Worm (Caenorhabditis elegans) whole organism, L1 larva: ENCODE measurements around the gene F38B7.17.

Experiments
- C16A3.4 ChIP-seq: fragments of 150-350 bp; optimal IDR thresholded peaks from 2 replicates; lab custom pipeline; 2014; ENCODE audit warnings: missing biosample characterization, missing genetic modification characterization
- C34B4.2 ChIP-seq: sonication (generic microtip); optimal IDR thresholded peaks from 2 replicates; lab custom pipeline; 2017; ENCODE audit warnings: mild to moderate bottlenecking, missing genetic modification characterization, missing compliant biosample characterization
- F16B12.6 ChIP-seq: fragments of 150-350 bp; optimal IDR thresholded peaks from 2 replicates; lab custom pipeline; 2014; ENCODE audit warnings: missing biosample characterization, missing genetic modification characterization
- Y116A8C.19 ChIP-seq: sonication (generic microtip); optimal IDR thresholded peaks from 2 replicates; lab custom pipeline; 2016; ENCODE audit warnings: missing compliant biosample characterization, missing genetic modification characterization, borderline replicate concordance
- alr-1 ChIP-seq: fragments of 200-800 bp; sonication (Bioruptor generic); optimal IDR thresholded peaks from 2 replicates; lab custom pipeline; 2018; ENCODE audit warnings: borderline replicate concordance, mild to moderate bottlenecking, missing genetic modification characterization, missing compliant biosample characterization
- ama-1 ChIP-seq: fragments of 150-350 bp; optimal IDR thresholded peaks from 2 replicates; lab custom pipeline; 2014
- blmp-1 ChIP-seq: fragments of 150-350 bp; optimal IDR thresholded peaks from 2 replicates; lab custom pipeline; 2014; ENCODE audit warnings: missing biosample characterization, missing genetic modification characterization
- ceh-8 ChIP-seq: fragments of 200-800 bp; sonication (Bioruptor generic); optimal IDR thresholded peaks from 2 replicates; lab custom pipeline; 2018; ENCODE audit warnings: mild to moderate bottlenecking, missing genetic modification characterization, moderate library complexity, missing compliant biosample characterization
- ceh-88 ChIP-seq: fragments of 200-800 bp; sonication (Bioruptor generic); IDR thresholded peaks from 2 replicates; pipeline ENCODE4 v1.3.6; 2022; ENCODE audit warnings: missing genetic modification characterization, missing compliant biosample characterization
- ceh-90 ChIP-seq: sonication (generic microtip); optimal IDR thresholded peaks from 2 replicates; lab custom pipeline; 2016; ENCODE audit warnings: missing genetic modification characterization, missing compliant biosample characterization
- dsc-1 ChIP-seq: sonication (generic microtip); optimal IDR thresholded peaks from 2 replicates; lab custom pipeline; 2016; ENCODE audit warnings: mild to moderate bottlenecking, missing genetic modification characterization, missing compliant biosample characterization
- efl-1 ChIP-seq, 4 experiments: fragments of 150-350 bp; optimal IDR thresholded peaks in 3 of 4; peaks in 1 of 4; 1 replicate in 1 of 4; 2 replicates in 3 of 4; lab custom pipeline; 2014; ENCODE audit warnings: missing biosample characterization in 2 of 4, missing genetic modification characterization in 2 of 4, missing genetic modification reagents in 2 of 4
- egl-27 ChIP-seq, 2 experiments: fragments of 150-350 bp in 1 of 2; sonication (generic microtip); optimal IDR thresholded peaks; 3 replicates each; lab custom pipeline; 2017 to 2018; ENCODE audit warnings: missing biosample characterization in 2 of 2, missing genetic modification characterization in 2 of 2, missing genetic modification reagents in 2 of 2
- elt-2 ChIP-seq: sonication (generic microtip); optimal IDR thresholded peaks from 2 replicates; lab custom pipeline; 2016; ENCODE audit warnings: missing genetic modification characterization, mild to moderate bottlenecking, inconsistent platforms, missing compliant biosample characterization, missing genetic modification reagents
- elt-3 ChIP-seq, 6 experiments: fragments of 150-350 bp in 1 of 6; sonication (generic microtip); optimal IDR thresholded peaks; 2 replicates each; lab custom pipeline; 2017 to 2018; ENCODE audit warnings: missing biosample characterization in 6 of 6, missing genetic modification characterization in 6 of 6, inconsistent platforms in 1 of 6
- fkh-10 ChIP-seq: sonication (generic microtip); optimal IDR thresholded peaks from 2 replicates; lab custom pipeline; 2017; ENCODE audit warnings: missing biosample characterization, missing genetic modification reagents, missing genetic modification characterization
- fkh-4 ChIP-seq: sonication (generic microtip); optimal IDR thresholded peaks from 2 replicates; lab custom pipeline; 2016; ENCODE audit warnings: missing compliant biosample characterization, missing genetic modification characterization, borderline replicate concordance
- fkh-8 ChIP-seq: sonication (generic microtip); optimal IDR thresholded peaks from 2 replicates; lab custom pipeline; 2016; ENCODE audit warnings: mild to moderate bottlenecking, missing genetic modification characterization, missing compliant biosample characterization
- hlh-17 ChIP-seq: fragments of 200-800 bp; sonication (Bioruptor generic); optimal IDR thresholded peaks from 2 replicates; lab custom pipeline; 2018; ENCODE audit warnings: missing genetic modification characterization, mild to moderate bottlenecking, missing compliant biosample characterization, moderate library complexity, borderline replicate concordance
- hlh-4 ChIP-seq: sonication (generic microtip); optimal IDR thresholded peaks from 2 replicates; lab custom pipeline; 2016; ENCODE audit warnings: mild to moderate bottlenecking, missing genetic modification characterization, missing compliant biosample characterization
- hpl-2 ChIP-seq: fragments of 150-350 bp; optimal IDR thresholded peaks from 2 replicates; lab custom pipeline; 2014; ENCODE audit warnings: missing biosample characterization, missing genetic modification reagents, missing genetic modification characterization
- irx-1 ChIP-seq: sonication (generic microtip); optimal IDR thresholded peaks from 2 replicates; lab custom pipeline; 2016; ENCODE audit warnings: missing genetic modification characterization, missing compliant biosample characterization
- jun-1 ChIP-seq: fragments of 150-350 bp; optimal IDR thresholded peaks from 2 replicates; lab custom pipeline; 2014; ENCODE audit warnings: missing biosample characterization, missing genetic modification reagents, missing genetic modification characterization
- lin-14 ChIP-seq: fragments of 200-800 bp; sonication (Bioruptor generic); optimal IDR thresholded peaks from 2 replicates; lab custom pipeline; 2018; ENCODE audit warnings: mild to moderate bottlenecking, missing genetic modification characterization, moderate library complexity, missing compliant biosample characterization
- lir-3 ChIP-seq: sonication (generic microtip); optimal IDR thresholded peaks from 2 replicates; lab custom pipeline; 2016; ENCODE audit warnings: mild to moderate bottlenecking, missing genetic modification characterization, moderate library complexity, missing compliant biosample characterization; ENCODE audit not compliant: poor library complexity
- lsy-2 ChIP-seq, 2 experiments: fragments of 150-350 bp; optimal IDR thresholded peaks; 2 replicates each; lab custom pipeline; 2014; ENCODE audit warnings: missing biosample characterization in 2 of 2, missing genetic modification characterization in 2 of 2
- mab-9 ChIP-seq: fragments of 200-800 bp; sonication (Bioruptor generic); IDR thresholded peaks from 2 replicates; pipeline ENCODE4 v1.3.6; 2022; ENCODE audit warnings: missing genetic modification reagents, missing genetic modification characterization, missing compliant biosample characterization
- mef-2 ChIP-seq: fragments of 150-350 bp; optimal IDR thresholded peaks from 2 replicates; lab custom pipeline; 2014; ENCODE audit warnings: missing biosample characterization, missing genetic modification characterization
- mep-1 ChIP-seq: fragments of 150-350 bp; optimal IDR thresholded peaks from 2 replicates; lab custom pipeline; 2014; ENCODE audit warnings: missing biosample characterization, missing genetic modification characterization
- nhr-11 ChIP-seq: fragments of 150-350 bp; optimal IDR thresholded peaks from 2 replicates; lab custom pipeline; 2014; ENCODE audit warnings: missing biosample characterization, missing genetic modification characterization
- nhr-12 ChIP-seq: sonication (generic microtip); optimal IDR thresholded peaks from 2 replicates; lab custom pipeline; 2017; ENCODE audit warnings: missing biosample characterization, missing genetic modification characterization
- nhr-19 ChIP-seq: fragments of 200-800 bp; sonication (Bioruptor generic); conservative IDR thresholded peaks from 2 replicates; pipeline ENCODE4 v1.3.6; 2022; ENCODE audit warnings: missing genetic modification characterization, missing compliant biosample characterization
- nhr-20 ChIP-seq: sonication (generic microtip); optimal IDR thresholded peaks from 2 replicates; lab custom pipeline; 2016; ENCODE audit warnings: mild to moderate bottlenecking, missing genetic modification characterization, missing compliant biosample characterization
- nhr-71 ChIP-seq: sonication (generic microtip); optimal IDR thresholded peaks from 2 replicates; lab custom pipeline; 2016; ENCODE audit warnings: mild to moderate bottlenecking, missing genetic modification characterization, moderate library complexity, missing compliant biosample characterization
- nhr-77 ChIP-seq: fragments of 150-350 bp; optimal IDR thresholded peaks from 2 replicates; lab custom pipeline; 2014; ENCODE audit warnings: missing biosample characterization, missing genetic modification characterization
- nhr-84 ChIP-seq: sonication (generic microtip); optimal IDR thresholded peaks from 2 replicates; lab custom pipeline; 2017; ENCODE audit warnings: missing biosample characterization, missing genetic modification characterization
- nhr-90 ChIP-seq: sonication (generic microtip); optimal IDR thresholded peaks from 2 replicates; lab custom pipeline; 2016; ENCODE audit warnings: mild to moderate bottlenecking, missing genetic modification characterization, missing compliant biosample characterization; ENCODE audit not compliant: poor library complexity
- pag-3 ChIP-seq: sonication (generic microtip); optimal IDR thresholded peaks from 2 replicates; lab custom pipeline; 2017; ENCODE audit warnings: missing genetic modification characterization, mild to moderate bottlenecking, missing compliant biosample characterization, antibody characterized with exemption, borderline replicate concordance; ENCODE audit not compliant: insufficient read depth
- pax-3 ChIP-seq: fragments of 200-800 bp; sonication (Bioruptor generic); optimal IDR thresholded peaks from 2 replicates; lab custom pipeline; 2018; ENCODE audit warnings: mild to moderate bottlenecking, missing genetic modification characterization, moderate library complexity, missing compliant biosample characterization
- snu-23 ChIP-seq: sonication (generic microtip); optimal IDR thresholded peaks from 2 replicates; lab custom pipeline; 2016; ENCODE audit warnings: missing genetic modification characterization, missing compliant biosample characterization
- sox-4 ChIP-seq: sonication (generic microtip); optimal IDR thresholded peaks from 2 replicates; lab custom pipeline; 2016; ENCODE audit warnings: missing genetic modification characterization, missing compliant biosample characterization
- tbx-2 ChIP-seq: sonication (generic microtip); optimal IDR thresholded peaks from 2 replicates; lab custom pipeline; 2016; ENCODE audit warnings: missing genetic modification characterization, missing compliant biosample characterization
- tlp-1 ChIP-seq: fragments of 150-350 bp; optimal IDR thresholded peaks from 2 replicates; lab custom pipeline; 2014; ENCODE audit warnings: missing biosample characterization, missing genetic modification characterization
- unc-130 ChIP-seq: fragments of 150-350 bp; optimal IDR thresholded peaks from 2 replicates; lab custom pipeline; 2017; ENCODE audit warnings: missing biosample characterization, missing genetic modification characterization, inconsistent platforms
- unc-30 ChIP-seq: sonication (generic microtip); optimal IDR thresholded peaks from 2 replicates; lab custom pipeline; 2017; ENCODE audit warnings: missing biosample characterization, missing genetic modification characterization
- unc-86 ChIP-seq: sonication (generic microtip); optimal IDR thresholded peaks from 2 replicates; lab custom pipeline; 2016; ENCODE audit warnings: missing genetic modification characterization, missing compliant biosample characterization
- unc-98 ChIP-seq: fragments of 200-800 bp; sonication (Bioruptor generic); IDR thresholded peaks from 2 replicates; pipeline ENCODE4 v1.3.6; 2022; ENCODE audit warnings: missing genetic modification characterization, missing compliant biosample characterization
- zag-1 ChIP-seq: fragments of 150-350 bp; optimal IDR thresholded peaks from 2 replicates; lab custom pipeline; 2014; ENCODE audit warnings: missing biosample characterization, missing genetic modification characterization
- zip-4 ChIP-seq: fragments of 200-800 bp; sonication (Bioruptor generic); optimal IDR thresholded peaks from 2 replicates; lab custom pipeline; 2018; ENCODE audit warnings: mild to moderate bottlenecking, missing genetic modification characterization, moderate library complexity, missing compliant biosample characterization

Gene F38B7.17

DNA sequence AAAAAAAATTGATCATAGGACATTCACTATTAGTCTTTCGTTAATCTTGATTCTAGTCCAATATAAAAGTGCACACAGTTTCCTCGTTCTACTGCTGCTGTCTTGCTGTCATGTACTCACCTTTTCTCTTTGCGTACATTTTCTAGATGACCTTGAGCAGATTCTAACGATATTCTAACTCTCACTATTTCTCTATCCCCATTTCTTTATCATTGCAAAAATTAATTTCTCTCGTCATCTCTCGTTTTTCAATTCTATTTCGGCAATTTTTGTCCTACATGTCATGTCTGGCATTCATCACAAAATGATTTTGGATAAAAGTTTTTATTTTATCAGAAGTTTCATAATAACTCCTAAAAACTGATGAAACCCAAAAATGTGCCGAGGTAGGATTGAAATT, 40.0 kb downstream of the F38B7.17 start, which contains the start of gene ttll-5 (continued):
- TF ChIP-seq irx-1 (tag; lab: Kevin White, UChicago) (no peak), hpl-2 (no peak), mab-9 (no peak), ceh-8 (GFP tag; lab: Kevin White, UChicago) (no peak), nhr-11 (tag; lab: Kevin White, UChicago) (no peak), mep-1 (tag; lab: Kevin White, UChicago) (no peak), snu-23 (peak; percentile 5), hlh-17 (no peak), lsy-2 (tag; optimal IDR thresholded peaks at IDR 0.05; lab: Kevin White, UChicago) (no peak), unc-30 (tag; lab: Kevin White, UChicago) (no peak), nhr-84 (tag; lab: Kevin White, UChicago) (no peak), Y116A8C.19 (no peak), nhr-77 (tag; lab: Kevin White, UChicago) (no peak), ceh-88 (GFP tag; lab: Robert Waterston, UW) (no peak), hlh-4 (tag; lab: Kevin White, UChicago) (no peak), unc-86 (tag; lab: Kevin White, UChicago) (no peak), egl-27 (tag; optimal IDR thresholded peaks at IDR 0.05; lab: Kevin White, UChicago) (no peak), F16B12.6 (tag; lab: Kevin White, UChicago) (no peak), unc-130 (tag; lab: Kevin White, UChicago) (no peak), sox-4 (tag; lab: Kevin White, UChicago) (no peak), fkh-10 (GFP tag; lab: Kevin White, UChicago) (no peak), unc-98 (GFP tag; lab: Robert Waterston, UW) (no peak), pax-3 (tag; lab: Kevin White, UChicago) (no peak), nhr-90 (tag; lab: Kevin White, UChicago) (no peak), nhr-19 (GFP tag; lab: Robert Waterston, UW) (no peak), efl-1 (optimal IDR thresholded peaks at IDR 0.05; lab: Kevin White, UChicago) (no peak), efl-1 (GFP tag; optimal IDR thresholded peaks at IDR 0.05 in 1 of 2; lab: Kevin White, UChicago) (peak in 1 of 2 experiments; percentile 70), nhr-12 (tag; lab: Kevin White, UChicago) (no peak), zag-1 (tag; lab: Kevin White, UChicago) (no peak), blmp-1 (peak; percentile 62)

DNA sequence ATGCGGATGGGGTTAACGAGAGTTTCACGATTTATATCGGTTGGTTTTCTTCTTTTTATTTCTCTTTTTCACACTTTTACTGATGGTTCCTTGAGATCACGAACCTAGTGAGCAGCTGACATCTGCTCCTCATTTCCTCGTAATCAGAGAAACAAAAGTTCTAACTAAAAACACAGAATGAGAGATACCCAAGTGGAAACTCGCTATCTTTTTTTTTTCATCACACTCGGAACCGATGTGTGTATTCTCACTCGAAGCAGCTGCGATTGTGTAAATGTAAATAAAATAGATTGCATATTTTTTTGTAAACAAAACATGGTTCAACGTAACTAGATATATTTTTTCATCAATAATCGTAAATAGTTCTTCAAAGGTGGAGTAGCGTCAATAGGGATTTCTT, 42.4 kb downstream of the F38B7.17 start:
- TF ChIP-seq zip-4 (GFP tag; lab: Kevin White, UChicago) (no peak), ama-1 (lab: Kevin White, UChicago) (no peak), lir-3 (tag; lab: Kevin White, UChicago) (no peak), lsy-2 (tag; optimal IDR thresholded peaks at IDR 0.05; lab: Kevin White, UChicago) (peak; percentile 30 to 56), pag-3 (no peak), nhr-71 (tag; lab: Kevin White, UChicago) (peak; percentile 72), fkh-8 (tag; lab: Kevin White, UChicago) (no peak), elt-3 (tag; optimal IDR thresholded peaks at IDR 0.05; lab: Kevin White, UChicago) (no peak), C16A3.4 (tag; lab: Kevin White, UChicago) (no peak), fkh-4 (peak; percentile 85), hpl-2 (no peak), unc-30 (tag; lab: Kevin White, UChicago) (no peak), unc-130 (tag; lab: Kevin White, UChicago) (peak; percentile 27), snu-23 (peak; percentile 40), dsc-1 (tag; lab: Kevin White, UChicago) (peak; percentile 98), lin-14 (GFP tag; lab: Kevin White, UChicago) (peak; percentile 88), mep-1 (tag; lab: Kevin White, UChicago) (peak; percentile 43), mef-2 (tag; lab: Kevin White, UChicago) (no peak), jun-1 (tag; lab: Kevin White, UChicago) (no peak), tlp-1 (tag; lab: Kevin White, UChicago) (no peak), nhr-19 (GFP tag; lab: Robert Waterston, UW) (peak; percentile 48), nhr-20 (peak; percentile 33), elt-2 (tag; lab: Kevin White, UChicago) (no peak), ceh-90 (no peak), efl-1 (optimal IDR thresholded peaks at IDR 0.05; lab: Kevin White, UChicago) (peak in 1 of 2 experiments; percentile 18), efl-1 (GFP tag; optimal IDR thresholded peaks at IDR 0.05 in 1 of 2; lab: Kevin White, UChicago) (no peak), nhr-77 (tag; lab: Kevin White, UChicago) (no peak), C34B4.2 (no peak), fkh-10 (GFP tag; lab: Kevin White, UChicago) (no peak), Y116A8C.19 (no peak), tbx-2 (tag; lab: Kevin White, UChicago) (no peak), alr-1 (tag; lab: Kevin White, UChicago) (no peak)
